Worm (Caenorhabditis elegans): ENCODE measurements around the gene sco-1.

The sco-1 gene

ce11 chrII:4299227-4299703, at the start of gene sco-1:
sco-1 (plus strand) TSS chrII:4299653.
- no peak for TF ChIP-seq ztf-29 (GFP tag; IDR thresholded peaks at IDR 0.05)
- 0 out of 2 replicates have a peak, but pooled peaks have one; percentile 48 for TF ChIP-seq T22C8.4 (GFP tag; IDR thresholded peaks at IDR 0.05)
- TF ChIP-seq ref-1 (GFP tag; conservative IDR thresholded peaks at IDR 0.05) = no peak
- TF ChIP-seq flt-1 (GFP tag; IDR thresholded peaks at IDR 0.05) = peak; percentile 83
- peak; percentile 25 for TF ChIP-seq cog-1 (tag; optimal IDR thresholded peaks at IDR 0.05)
- TF ChIP-seq klf-2 (GFP tag; conservative IDR thresholded peaks at IDR 0.05) = no peak
- TF ChIP-seq med-1 (GFP tag; optimal IDR thresholded peaks at IDR 0.05; ENCODE audit: insufficient read depth) = no peak
- no peak for TF ChIP-seq tab-1 (GFP tag; IDR thresholded peaks at IDR 0.05)
- peak; percentile 77 for TF ChIP-seq ztf-23 (GFP tag; IDR thresholded peaks at IDR 0.05)

ce11 chrII:4256541-4257001, 42.9 kb upstream of the sco-1 start, which contains the start of gene C16A11.7:
C16A11.7 (minus strand) TSS chrII:4256951.
- TF ChIP-seq T22C8.4 (GFP tag; IDR thresholded peaks at IDR 0.05) = peak; percentile 89
- TF ChIP-seq klf-2 (GFP tag; conservative IDR thresholded peaks at IDR 0.05) = no peak

DNA sequence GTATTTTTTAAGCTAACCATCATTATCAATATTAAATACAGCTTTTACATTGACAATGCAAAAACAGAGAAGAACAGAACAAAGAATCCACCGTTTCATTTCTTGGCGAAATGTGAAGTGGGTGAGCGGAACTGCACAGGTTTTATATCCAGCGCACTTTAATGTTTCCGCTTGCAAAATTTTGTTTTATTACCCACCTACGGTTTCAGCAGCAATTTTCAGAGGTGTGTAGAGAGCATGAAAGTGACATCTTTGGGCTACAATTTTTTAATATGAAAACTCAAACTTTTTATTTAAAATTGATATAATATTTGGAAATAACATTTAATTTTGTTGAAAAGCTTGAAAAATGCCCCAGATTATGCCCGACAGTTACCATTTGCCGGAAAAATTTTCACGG, 40.8 kb upstream of the sco-1 start, which contains the start of gene clec-135:
TSS of gene clec-135 (minus strand) at position 101 of the 400 bp plus-strand sequence.
- TF ChIP-seq cog-1 (tag; optimal IDR thresholded peaks at IDR 0.05) = no peak
- no peak for TF ChIP-seq tab-1 (GFP tag; IDR thresholded peaks at IDR 0.05)
- no peak for TF ChIP-seq flt-1 (GFP tag; IDR thresholded peaks at IDR 0.05)
- no peak for TF ChIP-seq ztf-29 (GFP tag; IDR thresholded peaks at IDR 0.05)
- TF ChIP-seq med-1 (GFP tag; optimal IDR thresholded peaks at IDR 0.05; ENCODE audit: insufficient read depth) = no peak
- no peak for TF ChIP-seq T22C8.4 (GFP tag; IDR thresholded peaks at IDR 0.05)
- TF ChIP-seq klf-2 (GFP tag; conservative IDR thresholded peaks at IDR 0.05) = no peak
- no peak for TF ChIP-seq ztf-23 (GFP tag; IDR thresholded peaks at IDR 0.05)
- TF ChIP-seq ref-1 (GFP tag; conservative IDR thresholded peaks at IDR 0.05) = no peak

DNA sequence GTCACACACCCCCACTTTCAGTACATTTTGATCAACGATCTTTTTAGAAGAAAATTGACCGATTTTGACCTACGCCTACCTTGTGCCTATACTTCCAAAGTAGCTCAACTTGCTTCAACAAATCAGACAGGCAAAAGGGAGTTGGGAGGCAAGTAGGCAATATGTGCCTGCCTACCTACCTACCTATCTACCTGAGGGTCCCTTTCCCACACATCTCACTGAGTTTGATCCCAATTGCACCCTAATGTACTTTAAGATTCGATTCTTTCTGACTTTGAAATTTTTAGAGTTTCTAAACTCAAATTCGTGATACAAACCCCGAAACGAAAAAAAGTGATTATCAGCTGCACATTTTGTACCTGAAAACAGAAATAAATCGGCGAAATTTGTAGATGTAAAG, 31.7 kb upstream of the sco-1 start:
- no peak for TF ChIP-seq ztf-23 (GFP tag; IDR thresholded peaks at IDR 0.05)
- no peak for TF ChIP-seq ref-1 (GFP tag; conservative IDR thresholded peaks at IDR 0.05)
- TF ChIP-seq ztf-29 (GFP tag; IDR thresholded peaks at IDR 0.05) = no peak
- no peak for TF ChIP-seq cog-1 (tag; optimal IDR thresholded peaks at IDR 0.05)
- TF ChIP-seq med-1 (GFP tag; optimal IDR thresholded peaks at IDR 0.05; ENCODE audit: insufficient read depth) = no peak
- no peak for TF ChIP-seq tab-1 (GFP tag; IDR thresholded peaks at IDR 0.05)
- no peak for TF ChIP-seq klf-2 (GFP tag; conservative IDR thresholded peaks at IDR 0.05)
- TF ChIP-seq T22C8.4 (GFP tag; IDR thresholded peaks at IDR 0.05) = no peak
- TF ChIP-seq flt-1 (GFP tag; IDR thresholded peaks at IDR 0.05) = no peak

ce11 chrII:4275637-4276252, 23.7 kb upstream of the sco-1 start, which contains the start of gene npr-42:
npr-42 (plus strand) TSS chrII:4276202.
- TF ChIP-seq tab-1 (GFP tag; IDR thresholded peaks at IDR 0.05) = no peak
- TF ChIP-seq klf-2 (GFP tag; conservative IDR thresholded peaks at IDR 0.05) = no peak
- TF ChIP-seq ref-1 (GFP tag; conservative IDR thresholded peaks at IDR 0.05) = no peak
- TF ChIP-seq T22C8.4 (GFP tag; IDR thresholded peaks at IDR 0.05) = no peak
- no peak for TF ChIP-seq med-1 (GFP tag; optimal IDR thresholded peaks at IDR 0.05; ENCODE audit: insufficient read depth)
- no peak for TF ChIP-seq cog-1 (tag; optimal IDR thresholded peaks at IDR 0.05)
- TF ChIP-seq ztf-23 (GFP tag; IDR thresholded peaks at IDR 0.05) = no peak
- TF ChIP-seq flt-1 (GFP tag; IDR thresholded peaks at IDR 0.05) = no peak
- no peak for TF ChIP-seq ztf-29 (GFP tag; IDR thresholded peaks at IDR 0.05)

- TF ChIP-seq ztf-29 (GFP tag; IDR thresholded peaks at IDR 0.05) (no peak), ref-1 (GFP tag; conservative IDR thresholded peaks at IDR 0.05) (no peak), tab-1 (GFP tag; IDR thresholded peaks at IDR 0.05) (no peak), med-1 (GFP tag; optimal IDR thresholded peaks at IDR 0.05; ENCODE audit: insufficient read depth) (no peak), flt-1 (GFP tag; IDR thresholded peaks at IDR 0.05) (no peak), T22C8.4 (GFP tag; IDR thresholded peaks at IDR 0.05) (no peak), ztf-23 (GFP tag; IDR thresholded peaks at IDR 0.05) (no peak), klf-2 (GFP tag; conservative IDR thresholded peaks at IDR 0.05) (no peak), cog-1 (tag; optimal IDR thresholded peaks at IDR 0.05) (no peak)
Measured at ce11 chrII:4276924-4277323, 22.5 kb upstream of the sco-1 start.

DNA sequence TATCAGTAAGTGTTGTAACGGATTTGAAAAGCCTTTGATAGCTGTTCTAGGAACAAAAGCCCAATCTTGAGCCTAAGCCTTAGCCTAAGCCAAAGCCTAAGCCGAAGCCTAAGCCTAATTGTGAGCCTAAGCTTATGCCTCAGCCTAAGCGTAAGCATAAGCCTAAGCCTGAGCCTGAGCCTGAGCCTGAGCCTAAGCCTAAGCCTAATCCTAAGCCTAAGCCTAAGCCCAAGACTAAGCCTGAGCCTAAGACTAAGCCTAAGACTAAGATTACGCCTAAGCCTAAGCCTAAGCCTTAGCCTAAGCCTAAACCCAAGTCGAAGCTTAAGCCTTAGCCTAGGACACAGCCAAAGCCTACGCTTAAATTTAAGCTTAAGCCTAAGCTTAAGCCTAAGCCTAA, 21.8 kb upstream of the sco-1 start:
- TF ChIP-seq cog-1 (tag; optimal IDR thresholded peaks at IDR 0.05) (no peak), ztf-29 (GFP tag; IDR thresholded peaks at IDR 0.05) (0 out of 2 replicates have a peak, but pooled peaks have one; percentile 32), flt-1 (GFP tag; IDR thresholded peaks at IDR 0.05) (no peak)

DNA sequence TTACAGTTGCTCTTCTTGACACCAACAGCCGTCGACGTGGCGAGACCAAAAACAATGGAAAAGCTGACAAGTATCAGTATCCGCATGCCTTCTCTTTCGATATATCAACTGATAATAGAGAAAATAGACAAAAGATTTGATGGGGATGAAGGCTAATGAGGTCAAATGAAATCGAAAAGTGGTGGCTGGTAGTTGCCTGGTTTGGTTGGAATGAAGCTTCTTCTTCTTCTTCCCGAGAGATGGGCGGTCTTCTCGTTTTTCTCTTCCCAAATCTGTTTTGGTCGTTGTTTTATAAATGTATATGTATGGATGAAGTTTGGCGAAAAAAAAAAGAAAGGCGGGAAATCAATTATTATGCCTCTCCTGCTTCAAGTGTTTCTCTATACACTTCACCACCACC, 17.7 kb upstream of the sco-1 start, which contains the start of gene C01F1.5:
TSS of gene C01F1.5 (minus strand) at position 103 of the 400 bp plus-strand sequence.
- TF ChIP-seq T22C8.4 (GFP tag; IDR thresholded peaks at IDR 0.05) = no peak
- TF ChIP-seq flt-1 (GFP tag; IDR thresholded peaks at IDR 0.05) = 0 out of 2 replicates have a peak, but pooled peaks have one; percentile 34

DNA sequence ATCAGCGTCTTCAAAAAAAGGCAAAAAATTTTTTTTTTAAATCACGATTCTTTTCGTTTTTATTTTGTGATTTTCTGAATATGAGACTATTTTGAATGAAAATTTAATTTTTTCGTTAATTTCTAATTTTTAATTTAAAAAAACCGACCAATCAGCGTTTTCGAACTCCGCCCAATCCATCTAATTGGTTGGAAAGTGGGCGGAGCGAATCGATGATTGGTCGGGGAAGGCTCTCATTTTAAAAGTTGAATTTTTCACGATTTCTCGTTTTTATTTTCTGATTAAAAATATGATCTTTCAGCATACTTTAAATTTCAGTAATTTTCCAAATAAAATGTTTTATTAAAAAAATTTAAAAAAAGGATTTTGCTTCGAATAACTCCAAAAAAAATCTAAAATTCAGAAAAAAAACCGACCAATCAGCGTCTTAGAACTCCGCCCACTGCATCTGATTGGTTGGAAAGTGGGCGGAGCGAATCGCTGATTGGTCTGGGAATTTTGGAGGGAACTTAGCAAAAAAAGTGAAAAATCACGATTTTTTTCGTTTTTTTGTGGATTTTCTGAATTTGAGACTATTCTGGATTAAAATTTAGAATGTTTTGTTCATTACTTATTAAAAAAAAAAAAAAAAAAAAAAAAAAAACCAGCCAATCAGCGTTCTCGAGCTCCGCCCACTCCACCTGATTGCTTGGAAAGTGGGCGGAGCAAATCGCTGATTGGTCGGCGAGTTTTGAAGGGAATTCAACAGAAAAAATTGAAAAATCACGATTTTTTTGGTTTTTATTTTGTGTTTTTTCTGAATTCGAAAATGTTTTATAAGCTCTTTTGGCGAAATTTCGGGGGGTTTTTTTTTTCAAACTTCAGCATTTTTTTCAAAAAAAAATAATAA, 14.9 kb upstream of the sco-1 start:
- no peak for TF ChIP-seq ztf-23 (GFP tag; IDR thresholded peaks at IDR 0.05)
- no peak for TF ChIP-seq T22C8.4 (GFP tag; IDR thresholded peaks at IDR 0.05)
- TF ChIP-seq cog-1 (tag; optimal IDR thresholded peaks at IDR 0.05) = no peak
- TF ChIP-seq klf-2 (GFP tag; conservative IDR thresholded peaks at IDR 0.05) = no peak
- TF ChIP-seq ztf-29 (GFP tag; IDR thresholded peaks at IDR 0.05) = no peak
- no peak for TF ChIP-seq flt-1 (GFP tag; IDR thresholded peaks at IDR 0.05)
- TF ChIP-seq ref-1 (GFP tag; conservative IDR thresholded peaks at IDR 0.05) = no peak
- no peak for TF ChIP-seq med-1 (GFP tag; optimal IDR thresholded peaks at IDR 0.05; ENCODE audit: insufficient read depth)
- no peak for TF ChIP-seq tab-1 (GFP tag; IDR thresholded peaks at IDR 0.05)

All from whole organism, midembryonic.